Fruit fly (Drosophila melanogaster) whole organism: ENCODE data around the gene Osi2.

Experiments used
- CG8478 ChIP-seq: fragments of >200 bp; optimal IDR thresholded peaks from 2 replicates; lab custom pipeline; 2018; ENCODE audit warnings: inconsistent platforms
- Dll ChIP-seq: fragments of >200 bp; optimal IDR thresholded peaks from 2 replicates; lab custom pipeline; 2017
- EcR ChIP-seq, 2 experiments: fragments of >200 bp; optimal IDR thresholded peaks; 2 replicates each; lab custom pipeline; 2017; ENCODE audit warnings: missing biosample characterization in 2 of 2, missing genetic modification characterization in 2 of 2, missing genetic modification reagents in 2 of 2
- pan ChIP-seq: fragments of >200 bp; optimal IDR thresholded peaks from 2 replicates; lab custom pipeline; 2017
- psq ChIP-seq: fragments of >200 bp; optimal IDR thresholded peaks from 2 replicates; lab custom pipeline; 2017
- usp ChIP-seq: fragments of >200 bp; optimal IDR thresholded peaks from 2 replicates; lab custom pipeline; 2017; ENCODE audit warnings: missing biosample characterization, missing genetic modification characterization, mixed read lengths

DNA sequence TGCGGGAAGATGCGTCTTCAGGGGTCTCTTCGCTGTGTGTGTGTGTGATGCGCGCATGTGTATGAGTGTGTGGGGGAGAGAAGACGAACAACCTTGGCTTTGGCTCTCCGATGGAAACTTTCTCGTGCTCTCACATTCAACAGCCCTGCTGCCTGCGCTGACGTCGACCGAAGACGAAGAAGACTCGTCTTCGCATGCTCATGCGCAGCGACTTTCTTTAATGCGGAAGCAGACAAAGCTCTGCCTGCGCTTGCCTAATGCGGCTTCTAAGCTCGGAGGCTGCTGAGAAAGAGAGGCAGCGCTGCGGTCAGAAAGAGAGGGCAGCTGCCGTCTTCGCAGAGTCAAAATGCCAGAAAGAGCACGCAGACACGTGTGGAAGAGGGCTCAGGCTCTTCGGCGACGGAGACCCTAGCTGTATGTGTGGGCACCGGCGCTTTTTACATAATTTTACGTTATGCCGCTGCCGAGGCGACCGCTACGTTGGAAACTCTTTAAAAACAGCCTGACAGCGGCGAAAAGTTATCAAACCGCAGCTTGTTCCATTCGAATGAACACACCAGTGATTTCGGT lies 25.1 kb downstream of the Osi2 start, which contains the start of gene Osi6:
- TF ChIP-seq pan (lab: Kevin White, UChicago) = no peak
- TF ChIP-seq usp = no peak
- TF ChIP-seq CG8478 (lab: Kevin White, UChicago) = no peak
- TF ChIP-seq EcR (GFP tag; optimal IDR thresholded peaks at IDR 0.05; lab: Kevin White, UChicago) = no peak
- no peak for TF ChIP-seq psq (lab: Kevin White, UChicago)
- TF ChIP-seq Dll (lab: Kevin White, UChicago) = peak; percentile 29
